Fruit fly (Drosophila melanogaster) whole organism, embryonic: ENCODE results near the gene Chro.
A peak's percentile ranks its signal among the peaks of the same experiment; 100 is the strongest.

Experiments
- Antp ChIP-seq: fragments of 200-800 bp; sonication (Bioruptor generic); optimal IDR thresholded peaks from 3 replicates; lab custom pipeline; 2016; ENCODE audit warnings: missing biosample characterization, missing genetic modification characterization
- Blimp-1 ChIP-seq: fragments of 200-800 bp; sonication (Bioruptor generic); optimal IDR thresholded peaks from 3 replicates; lab custom pipeline; 2018; ENCODE audit warnings: missing biosample characterization, missing genetic modification characterization, mild to moderate bottlenecking, moderate library complexity, missing genetic modification reagents
- CG10209 ChIP-seq: fragments of 200-800 bp; sonication (Bioruptor generic); optimal IDR thresholded peaks from 3 replicates; lab custom pipeline; 2017; ENCODE audit warnings: missing biosample characterization, mild to moderate bottlenecking, missing genetic modification characterization, missing genetic modification reagents
- CG10654 ChIP-seq: fragments of 200-800 bp; sonication (Bioruptor generic); optimal IDR thresholded peaks from 2 replicates; lab custom pipeline; 2016; ENCODE audit warnings: missing biosample characterization, missing genetic modification characterization
- CG11247 ChIP-seq: fragments of 200-800 bp; sonication (Bioruptor generic); IDR thresholded peaks from 2 replicates; pipeline ENCODE4 v1.3.6; 2022; ENCODE audit warnings: missing biosample characterization, missing genetic modification characterization
- CG13296 ChIP-seq: fragments of 200-800 bp; sonication (Bioruptor generic); optimal IDR thresholded peaks from 3 replicates; lab custom pipeline; 2018; ENCODE audit warnings: missing biosample characterization, mild to moderate bottlenecking, missing genetic modification characterization
- CG2129 ChIP-seq: fragments of 200-800 bp; sonication (Bioruptor generic); IDR thresholded peaks from 2 replicates; pipeline ENCODE4 v1.3.6; 2022; ENCODE audit warnings: missing biosample characterization, missing genetic modification characterization; ENCODE audit not compliant: partially characterized antibody
- CG32532 ChIP-seq: fragments of 200-800 bp; sonication (Bioruptor generic); IDR thresholded peaks from 2 replicates; pipeline ENCODE4 v1.3.6; 2022; ENCODE audit warnings: missing biosample characterization, missing genetic modification characterization
- CG3281 ChIP-seq: fragments of 200-800 bp; sonication (Bioruptor generic); optimal IDR thresholded peaks from 3 replicates; lab custom pipeline; 2017; ENCODE audit warnings: missing biosample characterization, mild to moderate bottlenecking, missing genetic modification characterization
- CG33557 ChIP-seq: fragments of 200-800 bp; sonication (Bioruptor generic); optimal IDR thresholded peaks from 2 replicates; lab custom pipeline; 2019; ENCODE audit warnings: missing biosample characterization, mild to moderate bottlenecking, missing genetic modification characterization, moderate library complexity
- CG5180 ChIP-seq: fragments of 200-800 bp; sonication (Bioruptor generic); optimal IDR thresholded peaks from 3 replicates; lab custom pipeline; 2017; ENCODE audit warnings: missing biosample characterization, missing genetic modification characterization, mild to moderate bottlenecking, moderate library complexity, missing genetic modification reagents
- CG7271 ChIP-seq: fragments of 200-800 bp; sonication (Bioruptor generic); optimal IDR thresholded peaks from 2 replicates; lab custom pipeline; 2018; ENCODE audit warnings: missing biosample characterization, mild to moderate bottlenecking, missing genetic modification characterization, moderate library complexity
- CG8765 ChIP-seq: fragments of 200-800 bp; sonication (Bioruptor generic); IDR thresholded peaks from 2 replicates; pipeline ENCODE4 v1.3.6; 2022; ENCODE audit warnings: missing biosample characterization, missing genetic modification characterization
- CG8924 ChIP-seq: fragments of 200-800 bp; optimal IDR thresholded peaks from 3 replicates; lab custom pipeline; 2019; ENCODE audit warnings: missing biosample characterization, mild to moderate bottlenecking, missing genetic modification characterization, moderate library complexity
- CG9609 ChIP-seq: fragments of 200-800 bp; sonication (Bioruptor generic); optimal IDR thresholded peaks from 3 replicates; lab custom pipeline; 2016; ENCODE audit warnings: missing biosample characterization, missing genetic modification characterization
- CoRest ChIP-seq: fragments of 200-800 bp; sonication (Bioruptor generic); optimal IDR thresholded peaks from 3 replicates; lab custom pipeline; 2018; ENCODE audit warnings: missing biosample characterization, mild to moderate bottlenecking, missing genetic modification characterization, moderate library complexity
- CrebB ChIP-seq: fragments of 200-800 bp; sonication (Bioruptor generic); optimal IDR thresholded peaks from 3 replicates; lab custom pipeline; 2018; ENCODE audit warnings: missing biosample characterization, mild to moderate bottlenecking, missing genetic modification characterization
- D ChIP-seq, 2 experiments: fragments of 200-800 bp in 1 of 2; fragments of >200 bp in 1 of 2; sonication (Bioruptor generic) in 1 of 2; optimal IDR thresholded peaks; 2 replicates in 1 of 2; 3 replicates in 1 of 2; lab custom pipeline; 2017; ENCODE audit warnings: mild to moderate bottlenecking in 1 of 2, missing biosample characterization in 1 of 2, missing genetic modification characterization in 1 of 2, missing genetic modification reagents in 1 of 2
- Eip74EF ChIP-seq, 2 experiments: fragments of 200-800 bp in 1 of 2; fragments of >200 bp in 1 of 2; sonication (Bioruptor generic) in 1 of 2; optimal IDR thresholded peaks; 2 replicates each; lab custom pipeline; 2017 to 2019; ENCODE audit warnings: missing biosample characterization in 2 of 2, missing genetic modification characterization in 2 of 2, mild to moderate bottlenecking in 1 of 2, moderate library complexity in 1 of 2
- Elba2 ChIP-seq: fragments of 200-800 bp; sonication (Bioruptor generic); optimal IDR thresholded peaks from 3 replicates; lab custom pipeline; 2016; ENCODE audit warnings: missing biosample characterization, missing genetic modification characterization
- Ets97D ChIP-seq: fragments of 200-800 bp; sonication (Bioruptor generic); optimal IDR thresholded peaks from 3 replicates; lab custom pipeline; 2016; ENCODE audit warnings: missing biosample characterization, missing genetic modification characterization
- HLHmδ ChIP-seq: fragments of 200-800 bp; sonication (Bioruptor generic); optimal IDR thresholded peaks from 2 replicates; lab custom pipeline; 2018; ENCODE audit warnings: missing biosample characterization, mild to moderate bottlenecking, missing genetic modification characterization, moderate library complexity
- HmgD ChIP-seq: fragments of 200-800 bp; sonication (Bioruptor generic); optimal IDR thresholded peaks from 3 replicates; lab custom pipeline; 2016; ENCODE audit warnings: missing biosample characterization, missing genetic modification characterization
- Neu2 ChIP-seq: fragments of 200-800 bp; sonication (Bioruptor generic); optimal IDR thresholded peaks from 3 replicates; lab custom pipeline; 2016; ENCODE audit warnings: missing biosample characterization, missing genetic modification characterization, borderline replicate concordance
- bcd ChIP-seq: fragments of 200-800 bp; sonication (Bioruptor generic); optimal IDR thresholded peaks from 2 replicates; lab custom pipeline; 2017; ENCODE audit warnings: missing biosample characterization, mild to moderate bottlenecking, missing genetic modification characterization
- cwo ChIP-seq: fragments of 200-800 bp; sonication (Bioruptor generic); optimal IDR thresholded peaks from 3 replicates; lab custom pipeline; 2017; ENCODE audit warnings: missing biosample characterization, missing genetic modification characterization, mild to moderate bottlenecking, moderate library complexity, missing genetic modification reagents
- disco-r ChIP-seq: fragments of 200-800 bp; sonication (Bioruptor generic); optimal IDR thresholded peaks from 2 replicates; lab custom pipeline; 2016; ENCODE audit warnings: missing biosample characterization, missing genetic modification characterization
- fd102C ChIP-seq: fragments of 200-800 bp; sonication (Bioruptor generic); optimal IDR thresholded peaks from 2 replicates; lab custom pipeline; 2018; ENCODE audit warnings: missing biosample characterization, mild to moderate bottlenecking, missing genetic modification characterization, moderate library complexity
- fd96Cb ChIP-seq: fragments of 200-800 bp; sonication (Bioruptor generic); optimal IDR thresholded peaks from 2 replicates; lab custom pipeline; 2018; ENCODE audit warnings: missing biosample characterization, mild to moderate bottlenecking, missing genetic modification characterization, moderate library complexity
- fru ChIP-seq: fragments of >200 bp; optimal IDR thresholded peaks from 2 replicates; lab custom pipeline; 2017
- gcm ChIP-seq: fragments of 200-800 bp; sonication (Bioruptor generic); optimal IDR thresholded peaks from 2 replicates; lab custom pipeline; 2019; ENCODE audit warnings: missing biosample characterization, mild to moderate bottlenecking, missing genetic modification characterization, moderate library complexity
- gcm2 ChIP-seq: fragments of 200-800 bp; sonication (Bioruptor generic); optimal IDR thresholded peaks from 2 replicates; lab custom pipeline; 2016; ENCODE audit warnings: missing biosample characterization, missing genetic modification characterization
- hb ChIP-seq: fragments of 200-800 bp; sonication (Bioruptor generic); IDR thresholded peaks from 3 replicates; pipeline ENCODE4 v1.3.6; 2022; ENCODE audit warnings: missing biosample characterization, missing genetic modification characterization; ENCODE audit not compliant: partially characterized antibody
- hbn ChIP-seq: fragments of 200-800 bp; sonication (Bioruptor generic); IDR thresholded peaks from 2 replicates; pipeline ENCODE4 v1.3.6; 2022; ENCODE audit warnings: missing biosample characterization, missing genetic modification characterization; ENCODE audit not compliant: partially characterized antibody
- klu ChIP-seq: fragments of 200-800 bp; sonication (Bioruptor generic); IDR thresholded peaks from 2 replicates; pipeline ENCODE4 v1.3.6; 2022; ENCODE audit warnings: missing biosample characterization, missing genetic modification characterization
- lmd ChIP-seq: fragments of 200-800 bp; sonication (Bioruptor generic); IDR thresholded peaks from 2 replicates; pipeline ENCODE4 v1.3.6; 2022; ENCODE audit warnings: missing biosample characterization, missing genetic modification characterization
- lola ChIP-seq, 3 experiments: fragments of >200 bp in 2 of 3; fragments of 200-800 bp in 1 of 3; sonication (Bioruptor generic) in 1 of 3; optimal IDR thresholded peaks; 2 replicates each; lab custom pipeline; 2017 to 2019; ENCODE audit warnings: missing biosample characterization in 3 of 3, missing genetic modification characterization in 3 of 3, mild to moderate bottlenecking in 1 of 3, moderate library complexity in 1 of 3
- nerfin-1 ChIP-seq: fragments of 200-800 bp; sonication (Bioruptor generic); optimal IDR thresholded peaks from 3 replicates; lab custom pipeline; 2019; ENCODE audit warnings: missing biosample characterization, mild to moderate bottlenecking, missing genetic modification characterization, moderate library complexity
- nom ChIP-seq: fragments of 200-800 bp; sonication (Bioruptor generic); optimal IDR thresholded peaks from 2 replicates; lab custom pipeline; 2017; ENCODE audit warnings: missing biosample characterization, missing genetic modification characterization, mild to moderate bottlenecking, moderate library complexity, missing genetic modification reagents
- pb ChIP-seq: fragments of 200-800 bp; sonication (Bioruptor generic); optimal IDR thresholded peaks from 3 replicates; lab custom pipeline; 2016; ENCODE audit warnings: missing biosample characterization, missing genetic modification characterization
- pros ChIP-seq: fragments of 200-800 bp; sonication (Bioruptor generic); optimal IDR thresholded peaks from 3 replicates; lab custom pipeline; 2019; ENCODE audit warnings: missing biosample characterization, mild to moderate bottlenecking, missing genetic modification characterization, moderate library complexity
- pzg ChIP-seq: fragments of 200-800 bp; sonication (Bioruptor generic); optimal IDR thresholded peaks from 3 replicates; lab custom pipeline; 2018; ENCODE audit warnings: missing biosample characterization, mild to moderate bottlenecking, missing genetic modification characterization, moderate library complexity
- repo ChIP-seq: fragments of 200-800 bp; sonication (Bioruptor generic); optimal IDR thresholded peaks from 2 replicates; lab custom pipeline; 2016; ENCODE audit warnings: missing biosample characterization, missing genetic modification characterization
- sd ChIP-seq: fragments of 200-800 bp; sonication (Bioruptor generic); optimal IDR thresholded peaks from 3 replicates; lab custom pipeline; 2018; ENCODE audit warnings: missing biosample characterization, mild to moderate bottlenecking, missing genetic modification characterization, moderate library complexity
- ssp ChIP-seq: fragments of 200-800 bp; sonication (Bioruptor generic); IDR thresholded peaks from 2 replicates; pipeline ENCODE4 v1.3.6; 2022; ENCODE audit warnings: missing biosample characterization, missing genetic modification characterization
- tup ChIP-seq: fragments of 200-800 bp; sonication (Bioruptor generic); optimal IDR thresholded peaks from 2 replicates; lab custom pipeline; 2016; ENCODE audit warnings: missing biosample characterization, mild to moderate bottlenecking, missing genetic modification characterization, moderate library complexity
- usp ChIP-seq: fragments of >200 bp; optimal IDR thresholded peaks from 2 replicates; lab custom pipeline; 2017; ENCODE audit warnings: missing biosample characterization, missing genetic modification characterization
- zfh1 ChIP-seq: fragments of 200-800 bp; sonication (Bioruptor generic); IDR thresholded peaks from 3 replicates; pipeline ENCODE4 v1.3.6; 2022; ENCODE audit warnings: missing biosample characterization, missing genetic modification characterization

Chro gene

DNA sequence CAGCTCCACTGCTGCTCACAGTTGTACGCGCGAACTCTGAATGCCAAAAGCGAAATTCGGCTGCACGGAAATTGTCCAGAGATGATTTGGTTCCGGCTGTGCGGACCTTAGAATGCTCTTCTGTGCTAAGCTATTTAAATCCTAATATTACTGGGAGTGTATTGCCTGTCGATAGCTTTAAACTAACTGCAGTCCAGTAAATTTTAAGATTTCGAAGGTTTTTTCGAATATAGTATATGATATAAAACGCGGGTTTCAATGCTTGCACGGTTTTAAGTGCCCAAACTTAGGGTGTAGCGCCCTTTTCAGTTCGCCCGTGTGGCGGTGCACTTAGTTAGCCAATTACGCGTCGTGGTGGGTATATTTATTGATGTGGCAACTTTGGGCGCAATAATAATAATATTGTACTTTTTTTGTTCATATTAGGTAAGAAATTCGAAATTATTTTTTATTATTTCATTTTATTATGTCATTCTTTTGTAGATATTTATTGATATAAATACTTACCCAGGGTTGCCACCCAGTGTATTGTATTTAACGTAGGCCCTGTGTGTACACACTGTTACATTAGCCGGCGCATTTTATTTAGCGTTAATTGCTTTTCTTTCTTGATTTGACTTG is at the start of gene Chro, which contains the start of gene Ssl1 (continued):
- TF ChIP-seq CG9609 (GFP tag; lab: Kevin White, UChicago): peak; percentile 100
- TF ChIP-seq pros (GFP tag; lab: Kevin White, UChicago): peak; percentile 76
- TF ChIP-seq usp (GFP tag; lab: Kevin White, UChicago): no peak
- TF ChIP-seq repo (GFP tag; lab: Kevin White, UChicago): peak; percentile 100
- peak; percentile 99 for TF ChIP-seq Blimp-1
- peak; percentile 98 for TF ChIP-seq ssp
- peak; percentile 100 for TF ChIP-seq CG13296 (GFP tag; lab: Kevin White, UChicago)
- TF ChIP-seq hbn (GFP tag; lab: Robert Waterston, UW): no peak
- TF ChIP-seq CG11247 (GFP tag; lab: Robert Waterston, UW): peak; percentile 100
- TF ChIP-seq Ets97D (GFP tag; lab: Kevin White, UChicago): peak; percentile 98
- peak; percentile 100 for TF ChIP-seq CoRest (tag; lab: Kevin White, UChicago)
- TF ChIP-seq CG32532 (GFP tag; lab: Robert Waterston, UW): peak; percentile 100
- peak; percentile 100 for TF ChIP-seq CG10209 (GFP tag; lab: Kevin White, UChicago)
- peak; percentile 99 for TF ChIP-seq nom (GFP tag; lab: Kevin White, UChicago)
- TF ChIP-seq CG3281 (GFP tag; lab: Kevin White, UChicago): peak; percentile 99
- peak; percentile 100 for TF ChIP-seq lmd (GFP tag; lab: Robert Waterston, UW)
- TF ChIP-seq fd102C: peak; percentile 99
- TF ChIP-seq CG5180 (GFP tag; lab: Kevin White, UChicago): peak; percentile 94
- TF ChIP-seq D (optimal IDR thresholded peaks at IDR 0.05; lab: Kevin White, UChicago): no peak
- peak; percentile 100 for TF ChIP-seq D (GFP tag; optimal IDR thresholded peaks at IDR 0.05; lab: Kevin White, UChicago)
- TF ChIP-seq gcm2 (GFP tag; lab: Kevin White, UChicago): peak; percentile 100
- TF ChIP-seq klu (GFP tag; lab: Robert Waterston, UW): peak; percentile 100
- peak; percentile 79 for TF ChIP-seq pzg (GFP tag; lab: Kevin White, UChicago)
- TF ChIP-seq disco-r (GFP tag; lab: Kevin White, UChicago): peak; percentile 100
- peak; percentile 99 for TF ChIP-seq Neu2 (GFP tag; lab: Kevin White, UChicago)
- peak; percentile 100 for TF ChIP-seq pb (GFP tag; lab: Kevin White, UChicago)
- peak; percentile 100 for TF ChIP-seq gcm (GFP tag; lab: Kevin White, UChicago)
- TF ChIP-seq zfh1 (GFP tag; lab: Robert Waterston, UW): peak; percentile 100
- peak; percentile 100 for TF ChIP-seq Antp (GFP tag; lab: Kevin White, UChicago)
- peak; percentile 99 for TF ChIP-seq CG7271 (tag; lab: Kevin White, UChicago)
- TF ChIP-seq tup (GFP tag; lab: Kevin White, UChicago): peak; percentile 100
- peak; percentile 100 for TF ChIP-seq CrebB
- TF ChIP-seq cwo (GFP tag; lab: Kevin White, UChicago): peak; percentile 99
- peak; percentile 99 for TF ChIP-seq nerfin-1
- peak; percentile 98 for TF ChIP-seq sd (tag; lab: Kevin White, UChicago)
- TF ChIP-seq hb (GFP tag; lab: Robert Waterston, UW): no peak
- TF ChIP-seq fru: no peak
- peak; percentile 100 for TF ChIP-seq CG10654 (GFP tag; lab: Kevin White, UChicago)
- peak; percentile 49 for TF ChIP-seq HLHmδ (GFP tag; lab: Kevin White, UChicago)
- TF ChIP-seq bcd (GFP tag; lab: Kevin White, UChicago): peak; percentile 100
- TF ChIP-seq CG8765 (GFP tag; lab: Robert Waterston, UW): peak; percentile 100
- peak; percentile 99 for TF ChIP-seq Elba2 (GFP tag; lab: Kevin White, UChicago)
- peak; percentile 100 for TF ChIP-seq fd96Cb (tag; lab: Kevin White, UChicago)
- peak; percentile 99 for TF ChIP-seq CG33557 (GFP tag; lab: Kevin White, UChicago)
- no peak for TF ChIP-seq CG2129 (GFP tag; lab: Robert Waterston, UW)
- TF ChIP-seq Eip74EF (GFP tag; optimal IDR thresholded peaks at IDR 0.05; lab: Kevin White, UChicago): peak in 1 of 2 experiments; percentile 100
- TF ChIP-seq lola (GFP tag; optimal IDR thresholded peaks at IDR 0.05; lab: Kevin White, UChicago): peak in 1 of 3 experiments; percentile 100
- peak; percentile 100 for TF ChIP-seq CG8924 (tag; lab: Kevin White, UChicago)
- peak; percentile 100 for TF ChIP-seq HmgD
